Worm (Caenorhabditis elegans): Measurements from ENCODE around the gene kle-2.

Gene kle-2

ce11 chrIII:7941417-7941816 is at the start of gene kle-2:
TSS of gene kle-2 (plus strand) at chrIII:7941717.
- TF ChIP-seq unc-62 (GFP tag; optimal IDR thresholded peaks at IDR 0.05) = no peak

DNA sequence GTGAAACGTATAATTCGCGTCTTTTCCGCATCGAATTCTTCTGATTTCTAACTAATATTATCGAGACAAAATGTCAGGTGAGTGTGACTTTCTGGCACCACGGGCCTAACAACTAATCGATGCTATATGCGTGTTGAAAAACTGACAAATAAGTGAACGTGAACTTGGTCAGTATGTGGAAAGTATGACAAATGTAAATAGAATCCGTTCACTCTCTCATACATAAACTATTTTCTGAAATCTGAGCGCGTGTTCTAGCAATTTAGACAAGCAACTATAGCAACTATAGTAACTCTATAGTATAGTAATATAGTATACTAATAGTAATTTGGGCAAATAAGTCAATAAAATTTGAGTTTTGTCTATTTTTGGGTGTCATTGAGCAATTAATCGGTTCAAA is 49.2 kb upstream of the kle-2 start:
- TF ChIP-seq unc-62 (GFP tag; optimal IDR thresholded peaks at IDR 0.05) = no peak

DNA sequence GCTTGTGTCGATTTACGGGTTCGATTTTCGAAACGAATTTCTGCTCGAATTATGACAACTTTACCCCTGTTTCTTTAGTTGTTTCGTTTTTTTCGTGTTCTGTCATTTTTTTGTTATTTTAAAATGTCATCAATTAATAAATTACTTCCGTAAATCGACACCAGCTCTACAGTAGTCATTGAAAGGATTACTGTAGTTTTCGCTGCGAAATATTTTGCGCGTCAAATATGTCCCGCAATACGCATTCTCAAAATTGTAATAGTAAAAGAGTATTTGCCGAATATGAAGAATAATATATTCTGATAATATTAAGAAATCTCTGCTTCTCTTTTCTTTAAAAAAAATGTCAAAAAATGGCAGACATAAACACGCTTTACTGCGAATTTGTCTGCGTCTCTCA is 48.3 kb upstream of the kle-2 start:
- no peak for TF ChIP-seq unc-62 (GFP tag; optimal IDR thresholded peaks at IDR 0.05)

- TF ChIP-seq unc-62 (GFP tag; optimal IDR thresholded peaks at IDR 0.05) = no peak
Observed at ce11 chrIII:7894724-7895123, 46.8 kb upstream of the kle-2 start, which contains the start of gene ZK688.4. TSS of gene ZK688.4 (plus strand) at chrIII:7895024.

- no peak for TF ChIP-seq unc-62 (GFP tag; optimal IDR thresholded peaks at IDR 0.05)
Observed at ce11 chrIII:7896925-7897324, 44.6 kb upstream of the kle-2 start, which contains the start of gene ZK688.10. TSS of gene ZK688.10 (minus strand) at chrIII:7897025.

ce11 chrIII:7897733-7898132 is 43.8 kb upstream of the kle-2 start:
- no peak for TF ChIP-seq unc-62 (GFP tag; optimal IDR thresholded peaks at IDR 0.05)

- TF ChIP-seq unc-62 (GFP tag; optimal IDR thresholded peaks at IDR 0.05) = no peak
Observed at ce11 chrIII:7900733-7901132, 40.8 kb upstream of the kle-2 start, which contains the start of gene best-24. TSS of gene best-24 (plus strand) at chrIII:7901033.

- no peak for TF ChIP-seq unc-62 (GFP tag; optimal IDR thresholded peaks at IDR 0.05)
Observed at ce11 chrIII:7903427-7903826, 38.1 kb upstream of the kle-2 start.

DNA sequence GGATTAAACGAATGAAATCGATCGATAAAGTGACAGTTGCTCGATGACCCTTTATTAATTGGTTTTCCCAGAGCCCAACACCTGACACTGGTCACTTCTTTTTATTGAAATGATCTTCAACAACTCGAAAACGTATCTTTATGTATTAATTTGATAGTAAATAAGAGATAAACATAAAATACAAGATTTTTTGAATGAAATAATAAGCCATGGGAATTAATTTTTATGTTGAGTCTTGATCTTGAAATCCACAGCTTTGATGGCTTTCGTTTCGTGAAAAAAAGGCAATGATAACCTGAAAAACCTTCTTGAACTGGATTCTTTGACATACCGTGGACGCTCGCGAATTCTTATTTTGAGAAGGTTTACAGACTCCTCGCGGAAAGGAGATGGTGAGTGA is 34.0 kb upstream of the kle-2 start, which contains the start of gene pcp-5:
TSS of gene pcp-5 (minus strand) at position 101 of the 400 bp plus-strand sequence.
- no peak for TF ChIP-seq unc-62 (GFP tag; optimal IDR thresholded peaks at IDR 0.05)

- no peak for TF ChIP-seq unc-62 (GFP tag; optimal IDR thresholded peaks at IDR 0.05)
Observed at ce11 chrIII:7909263-7909662, 32.3 kb upstream of the kle-2 start, which contains the start of gene ZK688.1. TSS of gene ZK688.1 (plus strand) at chrIII:7909563.

- no peak for TF ChIP-seq unc-62 (GFP tag; optimal IDR thresholded peaks at IDR 0.05)
Observed at ce11 chrIII:7911621-7912020, 29.9 kb upstream of the kle-2 start, which contains the start of gene ZK688.7. TSS of gene ZK688.7 (minus strand) at chrIII:7911634.

DNA sequence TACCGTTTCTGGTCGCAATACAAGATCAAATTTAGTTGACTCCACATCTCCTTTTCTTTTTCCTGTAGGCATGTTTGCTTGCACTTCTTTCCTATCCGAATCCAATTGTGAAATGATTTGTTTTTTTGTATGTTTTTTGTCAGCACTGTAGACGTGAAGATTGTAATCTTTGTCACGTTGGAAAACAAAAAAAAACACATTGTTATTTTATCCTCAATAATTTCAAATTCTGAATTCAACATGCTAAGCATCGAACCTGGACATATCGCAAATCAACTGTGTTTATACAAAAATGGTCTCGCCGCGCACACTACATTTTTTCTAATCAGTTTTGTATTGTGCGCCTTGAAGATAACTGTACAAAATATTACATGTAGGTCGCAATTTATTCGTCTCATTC is 28.0 kb upstream of the kle-2 start, which contains the start of gene ZK688.12:
TSS of gene ZK688.12 (minus strand) at position 101 of the 400 bp plus-strand sequence.
- no peak for TF ChIP-seq unc-62 (GFP tag; optimal IDR thresholded peaks at IDR 0.05)

ce11 chrIII:7917667-7918066 is 23.9 kb upstream of the kle-2 start, which contains the start of gene gly-3:
TSS of gene gly-3 (minus strand) at chrIII:7917767.
- TF ChIP-seq unc-62 (GFP tag; optimal IDR thresholded peaks at IDR 0.05) = no peak

ce11 chrIII:7919823-7920222 is 21.7 kb upstream of the kle-2 start, which contains the start of gene C29E4.14:
TSS of gene C29E4.14 (plus strand) at chrIII:7920123.
- TF ChIP-seq unc-62 (GFP tag; optimal IDR thresholded peaks at IDR 0.05) = no peak

- no peak for TF ChIP-seq unc-62 (GFP tag; optimal IDR thresholded peaks at IDR 0.05)
Observed at ce11 chrIII:7922207-7922606, 19.3 kb upstream of the kle-2 start, which contains the start of gene C29E4.17. TSS of gene C29E4.17 (plus strand) at chrIII:7922507.

ce11 chrIII:7924821-7925220 is 16.7 kb upstream of the kle-2 start, which contains the start of gene tag-250:
TSS of gene tag-250 (minus strand) at chrIII:7924921.
- no peak for TF ChIP-seq unc-62 (GFP tag; optimal IDR thresholded peaks at IDR 0.05)

ce11 chrIII:7925968-7926367 is 15.5 kb upstream of the kle-2 start:
- TF ChIP-seq unc-62 (GFP tag; optimal IDR thresholded peaks at IDR 0.05) = no peak
